Fruit fly (Drosophila melanogaster) whole organism, prepupa: ENCODE measurements around the gene CCHa2.

Source experiments
- CG10631 ChIP-seq: fragments of 200-800 bp; sonication (Bioruptor generic); optimal IDR thresholded peaks from 2 replicates; lab custom pipeline; 2016; ENCODE audit warnings: missing biosample characterization, missing genetic modification characterization
- CG11294 ChIP-seq: fragments of 200-800 bp; sonication (Bioruptor generic); IDR thresholded peaks from 2 replicates; pipeline ENCODE4 v1.3.6; 2022; ENCODE audit warnings: missing biosample characterization, missing genetic modification characterization
- CG11762 ChIP-seq: fragments of 200-800 bp; sonication (Bioruptor generic); optimal IDR thresholded peaks from 3 replicates; lab custom pipeline; 2016; ENCODE audit warnings: missing biosample characterization, missing genetic modification characterization; ENCODE audit not compliant: insufficient read depth
- CG15336 ChIP-seq: fragments of 200-800 bp; sonication (Bioruptor generic); IDR thresholded peaks from 2 replicates; pipeline ENCODE4 v1.3.6; 2022; ENCODE audit warnings: missing biosample characterization, missing genetic modification characterization
- CG1621 ChIP-seq: fragments of 200-800 bp; sonication (Bioruptor generic); optimal IDR thresholded peaks from 3 replicates; lab custom pipeline; 2018; ENCODE audit warnings: missing biosample characterization, mild to moderate bottlenecking, missing genetic modification characterization
- CG3032 ChIP-seq: fragments of 200-800 bp; optimal IDR thresholded peaks from 2 replicates; lab custom pipeline; 2019; ENCODE audit warnings: missing biosample characterization, mild to moderate bottlenecking, missing genetic modification characterization, moderate library complexity
- CG31627 ChIP-seq: fragments of 200-800 bp; sonication (Bioruptor generic); optimal IDR thresholded peaks from 3 replicates; lab custom pipeline; 2016; ENCODE audit warnings: missing biosample characterization, missing genetic modification characterization
- CG32006 ChIP-seq: fragments of 200-800 bp; sonication (Bioruptor generic); optimal IDR thresholded peaks from 3 replicates; lab custom pipeline; 2017; ENCODE audit warnings: missing biosample characterization, mild to moderate bottlenecking, missing genetic modification characterization
- CG34406 ChIP-seq: fragments of 200-800 bp; sonication (Bioruptor generic); optimal IDR thresholded peaks from 3 replicates; lab custom pipeline; 2016; ENCODE audit warnings: missing biosample characterization, missing genetic modification characterization
- CG3919 ChIP-seq: fragments of 200-800 bp; sonication (Bioruptor generic); optimal IDR thresholded peaks from 3 replicates; lab custom pipeline; 2016; ENCODE audit warnings: missing biosample characterization, missing genetic modification characterization
- CG6276 ChIP-seq: fragments of 200-800 bp; sonication (Bioruptor generic); optimal IDR thresholded peaks from 2 replicates; lab custom pipeline; 2017; ENCODE audit warnings: missing biosample characterization, mild to moderate bottlenecking, missing genetic modification characterization
- CG6792 ChIP-seq: fragments of 200-800 bp; sonication (Bioruptor generic); optimal IDR thresholded peaks from 3 replicates; lab custom pipeline; 2016; ENCODE audit warnings: missing biosample characterization, missing genetic modification characterization
- CG6808 ChIP-seq: fragments of 200-800 bp; sonication (Bioruptor generic); optimal IDR thresholded peaks from 3 replicates; lab custom pipeline; 2017; ENCODE audit warnings: missing biosample characterization, missing genetic modification characterization, mild to moderate bottlenecking, moderate library complexity, missing genetic modification reagents
- CG7368 ChIP-seq: fragments of 200-800 bp; sonication (Bioruptor generic); optimal IDR thresholded peaks from 3 replicates; lab custom pipeline; 2016; ENCODE audit warnings: missing biosample characterization, missing genetic modification characterization
- CG8119 ChIP-seq: fragments of 200-800 bp; sonication (Bioruptor generic); IDR thresholded peaks from 3 replicates; pipeline ENCODE4 v1.3.6; 2022; ENCODE audit warnings: missing biosample characterization, missing genetic modification characterization
- CG8632 ChIP-seq: fragments of 200-800 bp; sonication (Bioruptor generic); optimal IDR thresholded peaks from 3 replicates; lab custom pipeline; 2016; ENCODE audit warnings: missing biosample characterization, missing genetic modification characterization
- CG9139 ChIP-seq: fragments of 200-800 bp; sonication (Bioruptor generic); optimal IDR thresholded peaks from 3 replicates; lab custom pipeline; 2017; ENCODE audit warnings: missing biosample characterization, mild to moderate bottlenecking, missing genetic modification characterization
- Eip75B ChIP-seq: fragments of 200-800 bp; sonication (Bioruptor generic); optimal IDR thresholded peaks from 3 replicates; lab custom pipeline; 2016; ENCODE audit warnings: missing biosample characterization, missing genetic modification characterization
- Eip93F ChIP-seq: fragments of 200-800 bp; sonication (Bioruptor generic); optimal IDR thresholded peaks from 2 replicates; lab custom pipeline; 2016; ENCODE audit warnings: missing biosample characterization, mild to moderate bottlenecking, missing genetic modification characterization
- Ets96B ChIP-seq: fragments of 200-800 bp; optimal IDR thresholded peaks from 2 replicates; lab custom pipeline; 2019; ENCODE audit warnings: missing biosample characterization, mild to moderate bottlenecking, missing genetic modification characterization, moderate library complexity
- Hr38 ChIP-seq: sonication (Bioruptor generic); optimal IDR thresholded peaks from 2 replicates; lab custom pipeline; 2016; ENCODE audit warnings: missing biosample characterization, missing genetic modification characterization
- Hr39 ChIP-seq: fragments of 200-800 bp; sonication (Bioruptor generic); optimal IDR thresholded peaks from 2 replicates; lab custom pipeline; 2016; ENCODE audit warnings: missing biosample characterization, missing genetic modification characterization
- Hr4 ChIP-seq: fragments of 200-800 bp; sonication (Bioruptor generic); optimal IDR thresholded peaks from 3 replicates; lab custom pipeline; 2016; ENCODE audit warnings: missing biosample characterization, missing genetic modification characterization
- Lpt ChIP-seq: fragments of 200-800 bp; sonication (Bioruptor generic); optimal IDR thresholded peaks from 3 replicates; lab custom pipeline; 2016; ENCODE audit warnings: missing biosample characterization, missing genetic modification characterization
- OdsH ChIP-seq: fragments of 200-800 bp; sonication (Bioruptor generic); optimal IDR thresholded peaks from 3 replicates; lab custom pipeline; 2016; ENCODE audit warnings: missing biosample characterization, missing genetic modification characterization
- Sox102F ChIP-seq: fragments of 200-800 bp; sonication (Bioruptor generic); optimal IDR thresholded peaks from 2 replicates; lab custom pipeline; 2016; ENCODE audit warnings: missing biosample characterization, mild to moderate bottlenecking, missing genetic modification characterization
- Sox15 ChIP-seq: fragments of 200-800 bp; sonication (Bioruptor generic); optimal IDR thresholded peaks from 3 replicates; lab custom pipeline; 2016; ENCODE audit warnings: missing biosample characterization, missing genetic modification characterization
- achi ChIP-seq: fragments of 200-800 bp; sonication (Bioruptor generic); optimal IDR thresholded peaks from 3 replicates; lab custom pipeline; 2016; ENCODE audit warnings: missing biosample characterization, missing genetic modification characterization
- acj6 ChIP-seq: fragments of 200-800 bp; sonication (Bioruptor generic); optimal IDR thresholded peaks from 3 replicates; lab custom pipeline; 2016; ENCODE audit warnings: missing biosample characterization, missing genetic modification characterization
- dac ChIP-seq: fragments of 200-800 bp; sonication (Bioruptor generic); optimal IDR thresholded peaks from 2 replicates; lab custom pipeline; 2017; ENCODE audit warnings: missing biosample characterization, mild to moderate bottlenecking, missing genetic modification characterization
- dsx ChIP-seq: fragments of 200-800 bp; optimal IDR thresholded peaks from 3 replicates; lab custom pipeline; 2019; ENCODE audit warnings: missing biosample characterization, mild to moderate bottlenecking, missing genetic modification characterization, moderate library complexity; ENCODE audit not compliant: poor library complexity, severe bottlenecking
- eg ChIP-seq: fragments of 200-800 bp; sonication (Bioruptor generic); IDR thresholded peaks from 3 replicates; pipeline ENCODE4 v1.3.6; 2022; ENCODE audit warnings: missing biosample characterization, missing genetic modification characterization
- esn ChIP-seq: fragments of 200-800 bp; sonication (Bioruptor generic); optimal IDR thresholded peaks from 2 replicates; lab custom pipeline; 2016; ENCODE audit warnings: missing biosample characterization, mild to moderate bottlenecking, missing genetic modification characterization, moderate library complexity
- fd59A ChIP-seq: fragments of 200-800 bp; sonication (Bioruptor generic); optimal IDR thresholded peaks from 2 replicates; lab custom pipeline; 2017; ENCODE audit warnings: missing biosample characterization, mild to moderate bottlenecking, missing genetic modification characterization, missing genetic modification reagents
- fd85E ChIP-seq: fragments of 200-800 bp; sonication (Bioruptor generic); optimal IDR thresholded peaks from 3 replicates; lab custom pipeline; 2016; ENCODE audit warnings: missing biosample characterization, missing genetic modification characterization
- fkh ChIP-seq: fragments of 200-800 bp; sonication (Bioruptor generic); optimal IDR thresholded peaks from 3 replicates; lab custom pipeline; 2017; ENCODE audit warnings: missing biosample characterization, mild to moderate bottlenecking, missing genetic modification characterization, moderate library complexity
- lz ChIP-seq: fragments of 200-800 bp; sonication (Bioruptor generic); optimal IDR thresholded peaks from 3 replicates; lab custom pipeline; 2016; ENCODE audit warnings: missing biosample characterization, missing genetic modification characterization
- net ChIP-seq: fragments of 200-800 bp; sonication (Bioruptor generic); optimal IDR thresholded peaks from 3 replicates; lab custom pipeline; 2016; ENCODE audit warnings: missing biosample characterization, missing genetic modification characterization
- pdm3 ChIP-seq: fragments of 200-800 bp; sonication (Bioruptor generic); optimal IDR thresholded peaks from 3 replicates; lab custom pipeline; 2016; ENCODE audit warnings: missing biosample characterization, missing genetic modification characterization
- salr ChIP-seq, 2 experiments: fragments of 200-800 bp; sonication (Bioruptor generic); optimal IDR thresholded peaks; 3 replicates each; lab custom pipeline; 2016 to 2018; ENCODE audit warnings: missing biosample characterization in 2 of 2, missing genetic modification characterization in 2 of 2, mild to moderate bottlenecking in 1 of 2
- spab ChIP-seq: fragments of 200-800 bp; sonication (Bioruptor generic); optimal IDR thresholded peaks from 2 replicates; lab custom pipeline; 2017; ENCODE audit warnings: missing biosample characterization, mild to moderate bottlenecking, missing genetic modification characterization, missing genetic modification reagents
- ss ChIP-seq, 2 experiments: fragments of 200-800 bp; sonication (Bioruptor generic); optimal IDR thresholded peaks; 2 replicates in 1 of 2; 3 replicates in 1 of 2; lab custom pipeline; 2017 to 2018; ENCODE audit warnings: mild to moderate bottlenecking in 2 of 2, missing biosample characterization in 2 of 2, missing genetic modification characterization in 2 of 2, moderate library complexity in 1 of 2
- svp ChIP-seq: fragments of 200-800 bp; sonication (Bioruptor generic); peaks from one replicate; lab custom pipeline; 2016; ENCODE audit warnings: missing biosample characterization, missing genetic modification characterization
- topi ChIP-seq: fragments of 200-800 bp; sonication (Bioruptor generic); optimal IDR thresholded peaks from 3 replicates; lab custom pipeline; 2016; ENCODE audit warnings: missing biosample characterization, missing genetic modification characterization

CCHa2 gene

dm6 chr3R:13365665-13366414, 29.2 kb downstream of the CCHa2 start (continued):
- TF ChIP-seq CG9139 (GFP tag; lab: Kevin White, UChicago) (no peak), fkh (peak; percentile 68), dsx (GFP tag; lab: Kevin White, UChicago) (no peak), svp (GFP tag; lab: Kevin White, UChicago) (no peak), CG3919 (GFP tag; lab: Kevin White, UChicago) (no peak), topi (peak; percentile 20), CG8632 (GFP tag; lab: Kevin White, UChicago) (peak; percentile 6), Ets96B (tag; lab: Kevin White, UChicago) (no peak), net (GFP tag; lab: Kevin White, UChicago) (no peak), Hr39 (GFP tag; lab: Kevin White, UChicago) (no peak), CG15336 (GFP tag; lab: Robert Waterston, UW) (no peak), ss (GFP tag; optimal IDR thresholded peaks at IDR 0.05; lab: Kevin White, UChicago) (no peak), CG8119 (no peak), Sox102F (no peak), dac (GFP tag; lab: Kevin White, UChicago) (no peak), CG6276 (GFP tag; lab: Kevin White, UChicago) (no peak), CG11762 (GFP tag; lab: Kevin White, UChicago) (no peak), Hr4 (GFP tag; lab: Kevin White, UChicago) (peak; percentile 2), spab (GFP tag; lab: Kevin White, UChicago) (no peak), CG6808 (GFP tag; lab: Kevin White, UChicago) (no peak), acj6 (GFP tag; lab: Kevin White, UChicago) (peak; percentile 9), Eip93F (no peak), CG7368 (GFP tag; lab: Kevin White, UChicago) (no peak), eg (GFP tag; lab: Robert Waterston, UW) (no peak), fd59A (GFP tag; lab: Kevin White, UChicago) (no peak), Hr38 (GFP tag; lab: Kevin White, UChicago) (no peak), CG10631 (no peak), pdm3 (GFP tag; lab: Kevin White, UChicago) (no peak), CG3032 (tag; lab: Kevin White, UChicago) (no peak), Eip75B (GFP tag; lab: Kevin White, UChicago) (no peak)

dm6 chr3R:13364175-13365174, 30.5 kb downstream of the CCHa2 start, which contains the start of gene Dic1:
Dic1 (plus strand) TSS chr3R:13364938.
- TF ChIP-seq spab (GFP tag; lab: Kevin White, UChicago) (peak; percentile 97), CG6792 (GFP tag; lab: Kevin White, UChicago) (peak; percentile 96), salr (GFP tag; optimal IDR thresholded peaks at IDR 0.05; lab: Kevin White, UChicago) (peak; percentile 78 to 98), Ets96B (tag; lab: Kevin White, UChicago) (peak; percentile 95), Sox102F (peak; percentile 97), CG1621 (tag; lab: Kevin White, UChicago) (peak; percentile 79), dac (GFP tag; lab: Kevin White, UChicago) (peak; percentile 95), topi (peak; percentile 98), fd85E (GFP tag; lab: Kevin White, UChicago) (peak; percentile 85), CG31627 (peak; percentile 96), CG8119 (peak; percentile 96), fkh (peak; percentile 66), CG3032 (tag; lab: Kevin White, UChicago) (peak; percentile 94), Lpt (peak; percentile 98), Hr38 (GFP tag; lab: Kevin White, UChicago) (peak; percentile 26), lz (GFP tag; lab: Kevin White, UChicago) (peak; percentile 97), ss (GFP tag; optimal IDR thresholded peaks at IDR 0.05; lab: Kevin White, UChicago) (peak; percentile 83 to 93), CG15336 (GFP tag; lab: Robert Waterston, UW) (peak; percentile 96), achi (peak; percentile 97), Hr39 (GFP tag; lab: Kevin White, UChicago) (peak; percentile 96), CG11294 (GFP tag; lab: Robert Waterston, UW) (peak; percentile 85; the same call in 1 of the 2 replicates), esn (GFP tag; lab: Kevin White, UChicago) (peak; percentile 99), CG3919 (GFP tag; lab: Kevin White, UChicago) (peak; percentile 98), OdsH (GFP tag; lab: Kevin White, UChicago) (peak; percentile 98), CG34406 (GFP tag; lab: Kevin White, UChicago) (peak; percentile 98), CG10631 (peak; percentile 96), CG32006 (GFP tag; lab: Kevin White, UChicago) (peak; percentile 99), svp (GFP tag; lab: Kevin White, UChicago) (peak; percentile 100), Sox15 (peak; percentile 96)
